Worm (Caenorhabditis elegans) whole organism, L1 larva: ENCODE data around the gene K05F6.14.

Experiments used
- C34B4.2 ChIP-seq: sonication (generic microtip); optimal IDR thresholded peaks from 2 replicates; lab custom pipeline; 2017; ENCODE audit warnings: mild to moderate bottlenecking, missing genetic modification characterization, missing compliant biosample characterization
- fkh-10 ChIP-seq: sonication (generic microtip); optimal IDR thresholded peaks from 2 replicates; lab custom pipeline; 2017; ENCODE audit warnings: missing biosample characterization, missing genetic modification reagents, missing genetic modification characterization
- fkh-4 ChIP-seq: sonication (generic microtip); optimal IDR thresholded peaks from 2 replicates; lab custom pipeline; 2016; ENCODE audit warnings: missing compliant biosample characterization, missing genetic modification characterization, borderline replicate concordance
- lin-13 ChIP-seq: fragments of 150-350 bp; optimal IDR thresholded peaks from 2 replicates; lab custom pipeline; 2014; ENCODE audit warnings: missing biosample characterization, missing genetic modification reagents, missing genetic modification characterization
- lin-15B ChIP-seq: fragments of 150-350 bp; sonication (generic microtip); optimal IDR thresholded peaks from 3 replicates; lab custom pipeline; 2014; ENCODE audit warnings: missing biosample characterization, missing genetic modification characterization
- lin-35 ChIP-seq, 2 experiments: fragments of 150-350 bp; optimal IDR thresholded peaks; 2 replicates each; lab custom pipeline; 2014; ENCODE audit warnings: missing biosample characterization in 2 of 2, missing genetic modification characterization in 2 of 2, missing genetic modification reagents in 2 of 2
- mep-1 ChIP-seq: fragments of 150-350 bp; optimal IDR thresholded peaks from 2 replicates; lab custom pipeline; 2014; ENCODE audit warnings: missing biosample characterization, missing genetic modification characterization
- nhr-19 ChIP-seq: fragments of 200-800 bp; sonication (Bioruptor generic); conservative IDR thresholded peaks from 2 replicates; pipeline ENCODE4 v1.3.6; 2022; ENCODE audit warnings: missing genetic modification characterization, missing compliant biosample characterization
- nhr-237 ChIP-seq: fragments of 150-350 bp; optimal IDR thresholded peaks from 2 replicates; lab custom pipeline; 2014; ENCODE audit warnings: missing biosample characterization, missing genetic modification characterization
- pag-3 ChIP-seq: sonication (generic microtip); optimal IDR thresholded peaks from 2 replicates; lab custom pipeline; 2017; ENCODE audit warnings: missing genetic modification characterization, mild to moderate bottlenecking, missing compliant biosample characterization, antibody characterized with exemption, borderline replicate concordance; ENCODE audit not compliant: insufficient read depth

DNA sequence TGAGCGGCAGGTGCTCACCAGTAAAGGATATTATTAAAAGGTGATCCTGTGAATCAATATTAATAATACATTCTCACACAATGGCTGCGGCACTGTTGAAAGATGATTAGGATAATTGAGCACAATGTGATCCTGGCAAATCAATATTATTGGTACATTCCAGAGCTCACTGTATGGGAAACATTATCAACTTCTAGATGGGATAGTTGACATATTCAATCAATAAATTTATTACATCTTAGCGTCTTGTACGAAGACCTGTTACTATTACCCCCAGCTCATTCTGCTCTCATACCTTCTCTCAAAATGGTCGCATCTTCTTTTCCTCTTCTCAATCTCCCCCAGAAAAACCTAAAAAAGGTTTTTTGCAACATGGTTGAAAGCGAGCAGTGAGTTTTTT is 6.3 kb downstream of the K05F6.14 start, which contains the start of gene fbxb-49:
- no peak for TF ChIP-seq nhr-19 (GFP tag; lab: Robert Waterston, UW)
- no peak for TF ChIP-seq fkh-4 (tag; lab: Kevin White, UChicago)
- TF ChIP-seq C34B4.2 (tag; lab: Kevin White, UChicago), result no peak
- TF ChIP-seq pag-3 (tag; lab: Kevin White, UChicago), result no peak
- no peak for TF ChIP-seq lin-35 (GFP tag; optimal IDR thresholded peaks at IDR 0.05; lab: Kevin White, UChicago)
- no peak for TF ChIP-seq lin-15B
- TF ChIP-seq lin-13 (GFP tag; lab: Kevin White, UChicago), result no peak
- TF ChIP-seq fkh-10 (GFP tag; lab: Kevin White, UChicago), result no peak
- no peak for TF ChIP-seq mep-1
- TF ChIP-seq nhr-237 (tag; lab: Kevin White, UChicago), result no peak
